Fruit fly (Drosophila melanogaster) whole organism, wandering third instar larva: ENCODE measurements around the gene Sumo.

ENCODE experiments used
- CG32264 ChIP-seq: fragments of 200-800 bp; sonication (Bioruptor generic); optimal IDR thresholded peaks from 2 replicates; lab custom pipeline; 2016; ENCODE audit warnings: missing biosample characterization, missing genetic modification characterization
- Dfd ChIP-seq: fragments of >200 bp; optimal IDR thresholded peaks from 2 replicates; lab custom pipeline; 2017; ENCODE audit warnings: missing biosample characterization, missing genetic modification characterization
- Hr78 ChIP-seq: fragments of >200 bp; optimal IDR thresholded peaks from 2 replicates; lab custom pipeline; 2017; ENCODE audit warnings: missing biosample characterization, missing genetic modification characterization
- Hr83 ChIP-seq: fragments of 200-300 bp; sonication (Bioruptor generic); optimal IDR thresholded peaks from 2 replicates; lab custom pipeline; 2016; ENCODE audit warnings: missing biosample characterization, mild to moderate bottlenecking, missing genetic modification characterization, moderate library complexity; ENCODE audit not compliant: poor library complexity, severe bottlenecking
- Jra ChIP-seq: sonication (Bioruptor generic); optimal IDR thresholded peaks from 2 replicates; lab custom pipeline; 2016; ENCODE audit warnings: missing biosample characterization, missing genetic modification characterization
- Myc ChIP-seq: fragments of >200 bp; optimal IDR thresholded peaks from 2 replicates; lab custom pipeline; 2017
- dl ChIP-seq, 2 experiments: fragments of 175-275, 200-275 bp in 1 of 2; fragments of 200-275 bp in 1 of 2; sonication (Bioruptor generic); optimal IDR thresholded peaks; lab custom pipeline; 2018; ENCODE audit warnings: mild to moderate bottlenecking in 2 of 2, missing biosample characterization in 2 of 2, missing genetic modification characterization in 2 of 2, moderate library complexity in 2 of 2; ENCODE audit not compliant: partially characterized antibody in 2 of 2, insufficient read depth in 1 of 2
- dsf ChIP-seq: sonication (Bioruptor generic); optimal IDR thresholded peaks from 2 replicates; lab custom pipeline; 2016; ENCODE audit warnings: missing biosample characterization, missing genetic modification characterization, borderline replicate concordance
- fru ChIP-seq: fragments of 200-800 bp; sonication (Bioruptor generic); optimal IDR thresholded peaks from 3 replicates; lab custom pipeline; 2016; ENCODE audit warnings: missing biosample characterization, mild to moderate bottlenecking, missing genetic modification characterization
- h ChIP-seq: fragments of 200-800 bp; sonication (Bioruptor generic); optimal IDR thresholded peaks from 3 replicates; lab custom pipeline; 2016; ENCODE audit warnings: missing biosample characterization, mild to moderate bottlenecking, missing genetic modification characterization
- lola ChIP-seq: fragments of >200 bp; optimal IDR thresholded peaks from 2 replicates; lab custom pipeline; 2017; ENCODE audit warnings: missing biosample characterization, missing genetic modification characterization
- rgr ChIP-seq: fragments of 200-800 bp; sonication (Bioruptor generic); optimal IDR thresholded peaks from 3 replicates; lab custom pipeline; 2016; ENCODE audit warnings: missing biosample characterization, mild to moderate bottlenecking, missing genetic modification characterization

- TF ChIP-seq Dfd (GFP tag; lab: Kevin White, UChicago) (no peak), h (GFP tag; lab: Kevin White, UChicago) (no peak), CG32264 (no peak), Jra (GFP tag; lab: Kevin White, UChicago) (no peak), fru (GFP tag; lab: Kevin White, UChicago) (no peak), dsf (GFP tag; lab: Kevin White, UChicago) (no peak), rgr (GFP tag; lab: Kevin White, UChicago) (no peak), lola (GFP tag; lab: Kevin White, UChicago) (no peak), Hr78 (GFP tag; lab: Kevin White, UChicago) (no peak), Myc (no peak), Hr83 (GFP tag; lab: Kevin White, UChicago) (no peak), dl (GFP tag; optimal IDR thresholded peaks at IDR 0.05; lab: Kevin White, UChicago; ENCODE audit: insufficient read depth in 1 of 2, partially characterized antibody in 2 of 2) (no peak)
Observed at dm6 chr2L:7013157-7013556, 45.7 kb upstream of the Sumo start, which contains the start of gene CG43322.
